Fruit fly (Drosophila melanogaster) whole organism, pupa: ENCODE data around the gene CG15403.

Experiments
- CG10348 ChIP-seq: fragments of 200-800 bp; sonication (Bioruptor generic); IDR thresholded peaks from 2 replicates; pipeline ENCODE4 v1.3.6; 2022; ENCODE audit warnings: missing biosample characterization, missing genetic modification characterization
- CG12605 ChIP-seq: fragments of 200-800 bp; sonication (Bioruptor generic); IDR thresholded peaks from 2 replicates; pipeline ENCODE4 v1.3.6; 2022; ENCODE audit warnings: missing biosample characterization, missing genetic modification characterization
- CG13204 ChIP-seq: fragments of 200-800 bp; sonication (Bioruptor generic); optimal IDR thresholded peaks from 2 replicates; lab custom pipeline; 2018; ENCODE audit warnings: missing biosample characterization, mild to moderate bottlenecking, missing genetic modification characterization, moderate library complexity
- CG14655 ChIP-seq: fragments of 200-800 bp; sonication (Bioruptor generic); optimal IDR thresholded peaks from 3 replicates; lab custom pipeline; 2017; ENCODE audit warnings: mild to moderate bottlenecking, missing biosample characterization, missing genetic modification reagents, missing genetic modification characterization
- CG15710 ChIP-seq: fragments of 200-800 bp; sonication (Bioruptor generic); optimal IDR thresholded peaks from 2 replicates; lab custom pipeline; 2018; ENCODE audit warnings: missing biosample characterization, mild to moderate bottlenecking, missing genetic modification characterization, moderate library complexity
- CG17806 ChIP-seq: fragments of 200-800 bp; sonication (Bioruptor generic); optimal IDR thresholded peaks from 2 replicates; lab custom pipeline; 2018; ENCODE audit warnings: missing biosample characterization, mild to moderate bottlenecking, missing genetic modification characterization, moderate library complexity
- CG32121 ChIP-seq: fragments of 200-800 bp; sonication (Bioruptor generic); IDR thresholded peaks from 2 replicates; pipeline ENCODE4 v1.3.6; 2022; ENCODE audit warnings: missing biosample characterization, missing genetic modification characterization
- CG34367 ChIP-seq: fragments of 200-800 bp; sonication (Bioruptor generic); optimal IDR thresholded peaks from 2 replicates; lab custom pipeline; 2018; ENCODE audit warnings: missing biosample characterization, mild to moderate bottlenecking, missing genetic modification characterization
- CG4496 ChIP-seq: fragments of 200-800 bp; sonication (Bioruptor generic); IDR thresholded peaks from 3 replicates; pipeline ENCODE4 v1.3.6; 2022; ENCODE audit warnings: missing biosample characterization, missing genetic modification characterization
- CG8159 ChIP-seq: fragments of 200-800 bp; sonication (Bioruptor generic); optimal IDR thresholded peaks from 3 replicates; lab custom pipeline; 2018; ENCODE audit warnings: missing biosample characterization, mild to moderate bottlenecking, missing genetic modification characterization, moderate library complexity
- CG8301 ChIP-seq: fragments of 200-800 bp; sonication (Bioruptor generic); optimal IDR thresholded peaks from 2 replicates; lab custom pipeline; 2018; ENCODE audit warnings: missing biosample characterization, mild to moderate bottlenecking, missing genetic modification characterization
- CG9948 ChIP-seq: fragments of 200-800 bp; sonication (Bioruptor generic); optimal IDR thresholded peaks from 2 replicates; lab custom pipeline; 2018; ENCODE audit warnings: missing biosample characterization, mild to moderate bottlenecking, missing genetic modification characterization, moderate library complexity
- D1 ChIP-seq: fragments of 200-800 bp; sonication (Bioruptor generic); optimal IDR thresholded peaks from 2 replicates; lab custom pipeline; 2018; ENCODE audit warnings: missing biosample characterization, mild to moderate bottlenecking, missing genetic modification characterization, moderate library complexity
- EcR ChIP-seq: fragments of 200-800 bp; sonication (Bioruptor generic); optimal IDR thresholded peaks from 3 replicates; lab custom pipeline; 2019; ENCODE audit warnings: missing biosample characterization, missing genetic modification characterization, mild to moderate bottlenecking, moderate library complexity, missing genetic modification reagents
- Ets98B ChIP-seq: fragments of 200-800 bp; sonication (Bioruptor generic); IDR thresholded peaks from 2 replicates; pipeline ENCODE4 v1.3.6; 2022; ENCODE audit warnings: missing biosample characterization, missing genetic modification characterization
- Pif1A ChIP-seq: fragments of 200-800 bp; sonication (Bioruptor generic); optimal IDR thresholded peaks from 3 replicates; lab custom pipeline; 2016; ENCODE audit warnings: missing biosample characterization, missing genetic modification characterization
- Pif1B ChIP-seq: fragments of 200-800 bp; sonication (Bioruptor generic); optimal IDR thresholded peaks from 3 replicates; lab custom pipeline; 2016; ENCODE audit warnings: missing biosample characterization, missing genetic modification characterization
- Snoo ChIP-seq: fragments of 200-800 bp; sonication (Bioruptor generic); optimal IDR thresholded peaks from 3 replicates; lab custom pipeline; 2017; ENCODE audit warnings: missing biosample characterization, mild to moderate bottlenecking, missing genetic modification characterization, inconsistent platforms
- fd96Ca ChIP-seq: fragments of 200-800 bp; sonication (Bioruptor generic); IDR thresholded peaks from 3 replicates; pipeline ENCODE4 v1.3.6; 2022; ENCODE audit warnings: missing biosample characterization, missing genetic modification characterization
- gl ChIP-seq: fragments of 200-800 bp; sonication (Bioruptor generic); optimal IDR thresholded peaks from 2 replicates; lab custom pipeline; 2018; ENCODE audit warnings: missing biosample characterization, mild to moderate bottlenecking, missing genetic modification characterization
- rn ChIP-seq: fragments of 200-800 bp; sonication (Bioruptor generic); IDR thresholded peaks from 2 replicates; pipeline ENCODE4 v1.3.6; 2022; ENCODE audit warnings: missing biosample characterization, missing genetic modification characterization

The CG15403 gene

dm6 chr2L:3164257-3165021 lies 36.0 kb downstream of the CG15403 start:
- TF ChIP-seq CG12605 (no peak), gl (tag; lab: Kevin White, UChicago) (no peak), CG9948 (tag; lab: Kevin White, UChicago) (no peak), CG14655 (GFP tag; lab: Kevin White, UChicago) (no peak), CG13204 (GFP tag; lab: Kevin White, UChicago) (no peak), CG32121 (GFP tag; lab: Robert Waterston, UW) (no peak), Pif1B (GFP tag; lab: Kevin White, UChicago) (no peak), rn (no peak), fd96Ca (GFP tag; lab: Robert Waterston, UW) (no peak), CG15710 (tag; lab: Kevin White, UChicago) (no peak), CG34367 (tag; lab: Kevin White, UChicago) (no peak), EcR (GFP tag; lab: Kevin White, UChicago) (no peak)

DNA sequence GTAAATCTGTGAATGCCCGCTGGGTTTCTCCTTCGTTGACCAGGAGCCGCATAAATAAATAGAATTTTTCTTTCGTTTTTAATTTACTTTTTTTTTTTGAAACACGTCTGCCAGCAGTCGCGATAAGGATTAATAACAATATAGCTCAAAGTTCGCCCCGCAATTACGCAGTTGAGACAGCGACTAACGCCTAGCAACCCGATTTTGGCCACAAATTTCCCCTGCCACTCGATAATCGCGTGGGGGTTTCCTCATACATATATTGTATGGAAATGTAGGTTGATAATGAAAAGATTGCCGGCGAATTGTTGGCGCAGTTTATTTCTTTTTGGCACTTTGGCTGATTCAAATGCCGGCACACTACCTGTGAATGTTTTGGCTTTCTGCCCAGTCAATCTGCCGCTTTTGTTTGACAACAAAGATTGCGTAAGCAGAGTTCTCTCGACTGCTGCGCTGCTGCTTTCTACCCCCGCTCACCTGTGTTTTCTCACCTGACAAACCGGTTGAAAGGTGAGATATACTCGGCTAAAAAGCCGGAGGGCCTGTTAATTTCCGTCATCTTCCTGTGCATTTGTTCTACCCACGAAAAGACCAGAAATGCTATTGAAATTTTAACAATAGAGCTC lies 36.7 kb downstream of the CG15403 start:
- TF ChIP-seq CG9948 (tag; lab: Kevin White, UChicago) (no peak), Ets98B (GFP tag; lab: Robert Waterston, UW) (no peak), CG32121 (GFP tag; lab: Robert Waterston, UW) (0 out of 2 replicates have a peak, but pooled peaks have one; percentile 18), CG15710 (tag; lab: Kevin White, UChicago) (no peak), D1 (tag; lab: Kevin White, UChicago) (no peak), Snoo (tag; lab: Kevin White, UChicago) (no peak), gl (tag; lab: Kevin White, UChicago) (no peak), CG8159 (no peak), CG4496 (GFP tag; lab: Robert Waterston, UW) (no peak), EcR (GFP tag; lab: Kevin White, UChicago) (peak; percentile 7)

dm6 chr2L:3166710-3167109 lies 38.3 kb downstream of the CG15403 start:
- no peak for TF ChIP-seq CG4496 (GFP tag; lab: Robert Waterston, UW)
- TF ChIP-seq Pif1B (GFP tag; lab: Kevin White, UChicago): no peak
- no peak for TF ChIP-seq CG32121 (GFP tag; lab: Robert Waterston, UW)
- no peak for TF ChIP-seq D1 (tag; lab: Kevin White, UChicago)
- no peak for TF ChIP-seq CG14655 (GFP tag; lab: Kevin White, UChicago)
- no peak for TF ChIP-seq CG10348 (GFP tag; lab: Robert Waterston, UW)
- TF ChIP-seq CG8159: no peak
- TF ChIP-seq fd96Ca (GFP tag; lab: Robert Waterston, UW): no peak
- TF ChIP-seq Snoo (tag; lab: Kevin White, UChicago): no peak
- no peak for TF ChIP-seq CG15710 (tag; lab: Kevin White, UChicago)
- no peak for TF ChIP-seq Pif1A (GFP tag; lab: Kevin White, UChicago)
- no peak for TF ChIP-seq CG12605
- no peak for TF ChIP-seq gl (tag; lab: Kevin White, UChicago)
- no peak for TF ChIP-seq EcR (GFP tag; lab: Kevin White, UChicago)
- TF ChIP-seq Ets98B (GFP tag; lab: Robert Waterston, UW): no peak
- TF ChIP-seq CG17806: no peak
- TF ChIP-seq CG34367 (tag; lab: Kevin White, UChicago): no peak
- no peak for TF ChIP-seq rn
- TF ChIP-seq CG8301 (tag; lab: Kevin White, UChicago): no peak

dm6 chr2L:3170949-3171579 lies 42.6 kb downstream of the CG15403 start, which contains the start of gene CG44002:
CG44002 (minus strand) TSS chr2L:3171092.
- no peak for TF ChIP-seq CG15710 (tag; lab: Kevin White, UChicago)
- TF ChIP-seq CG8159: no peak
- TF ChIP-seq, all 21 proteins: peak for 0

dm6 chr2L:3172745-3173271 lies 44.4 kb downstream of the CG15403 start:
- TF ChIP-seq fd96Ca (GFP tag; lab: Robert Waterston, UW) (peak; percentile 45; the same call in 1 of the 3 replicates), Pif1A (GFP tag; lab: Kevin White, UChicago) (peak; percentile 35), CG15710 (tag; lab: Kevin White, UChicago) (no peak), CG8301 (tag; lab: Kevin White, UChicago) (no peak), CG32121 (GFP tag; lab: Robert Waterston, UW) (peak; percentile 21; the same call in 1 of the 2 replicates), gl (tag; lab: Kevin White, UChicago) (peak; percentile 40), CG13204 (GFP tag; lab: Kevin White, UChicago) (no peak), CG12605 (peak; percentile 49; the same call in 1 of the 2 replicates), CG34367 (tag; lab: Kevin White, UChicago) (no peak), Ets98B (GFP tag; lab: Robert Waterston, UW) (peak; percentile 47; the same call in 1 of the 2 replicates), CG14655 (GFP tag; lab: Kevin White, UChicago) (no peak), CG8159 (peak; percentile 31), Pif1B (GFP tag; lab: Kevin White, UChicago) (peak; percentile 52)
